Worm (Caenorhabditis elegans) whole organism, young adult: ENCODE results near the gene T02B11.6.

Experiments
- K12H6.12 ChIP-seq: fragments of 200-800 bp; sonication (Bioruptor generic); optimal IDR thresholded peaks from 2 replicates; lab custom pipeline; 2018; ENCODE audit warnings: mild to moderate bottlenecking, missing genetic modification characterization, missing compliant biosample characterization
- ZK185.1 ChIP-seq: sonication (generic microtip); optimal IDR thresholded peaks from 2 replicates; lab custom pipeline; 2016; ENCODE audit warnings: mild to moderate bottlenecking, missing genetic modification characterization, missing compliant biosample characterization; ENCODE audit not compliant: poor library complexity, severe bottlenecking
- hrde-1 ChIP-seq: sonication (generic microtip); optimal IDR thresholded peaks from 2 replicates; lab custom pipeline; 2016; ENCODE audit warnings: missing genetic modification characterization, mild to moderate bottlenecking, missing compliant biosample characterization, moderate library complexity, missing genotype, missing genetic modification reagents, borderline replicate concordance
- rec-8 ChIP-seq, 2 experiments: sonication (generic microtip); optimal IDR thresholded peaks; 2 replicates each; lab custom pipeline; 2016; ENCODE audit warnings: mild to moderate bottlenecking in 2 of 2, missing genetic modification characterization in 2 of 2, missing genetic modification reagents in 2 of 2, missing genotype in 2 of 2, missing biosample characterization in 1 of 2, missing compliant biosample characterization in 1 of 2, moderate library complexity in 1 of 2
- snpc-4 ChIP-seq, 5 experiments: fragments of 150-350 bp in 1 of 5; sonication (generic microtip) in 4 of 5; optimal IDR thresholded peaks; 2 replicates each; lab custom pipeline; 2014 to 2018; ENCODE audit warnings: missing genetic modification characterization in 5 of 5, missing biosample characterization in 3 of 5, antibody characterized with exemption in 2 of 5, mild to moderate bottlenecking in 2 of 5, missing compliant biosample characterization in 2 of 5, missing genotype in 2 of 5, moderate library complexity in 2 of 5, missing genetic modification reagents in 1 of 5
- ztf-18 ChIP-seq: sonication (generic microtip); optimal IDR thresholded peaks from 2 replicates; lab custom pipeline; 2016; ENCODE audit warnings: missing genotype, mild to moderate bottlenecking, missing genetic modification characterization, missing compliant biosample characterization

DNA sequence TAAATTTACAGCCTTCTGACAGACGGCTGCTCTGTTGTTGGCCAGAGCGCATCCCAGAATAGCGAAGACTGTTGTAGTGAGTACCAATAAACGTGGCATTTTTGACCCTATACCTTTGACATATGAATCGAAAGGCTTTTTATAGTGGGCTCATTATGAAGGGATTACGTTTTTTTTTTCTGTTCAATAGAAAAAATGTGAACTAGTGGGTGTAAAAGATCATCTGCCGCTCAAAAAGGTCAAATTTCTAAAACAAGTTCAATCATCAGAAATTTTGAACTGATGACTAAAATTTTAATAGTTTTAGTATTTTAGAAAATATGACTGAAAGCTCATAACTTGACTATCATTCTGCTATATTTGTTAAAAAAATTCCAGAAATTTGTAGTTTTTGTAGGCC lies 34.1 kb downstream of the T02B11.6 start, which contains the start of gene K09C6.9:
- no peak for TF ChIP-seq snpc-4 (GFP tag; optimal IDR thresholded peaks at IDR 0.05; lab: Kevin White, UChicago)
- TF ChIP-seq snpc-4 (tag; optimal IDR thresholded peaks at IDR 0.05; lab: Kevin White, UChicago): no peak
- TF ChIP-seq hrde-1: no peak
- no peak for TF ChIP-seq rec-8 (tag; optimal IDR thresholded peaks at IDR 0.05; lab: Kevin White, UChicago)
- TF ChIP-seq ztf-18 (tag; lab: Kevin White, UChicago): no peak
- no peak for TF ChIP-seq K12H6.12
- no peak for TF ChIP-seq ZK185.1 (tag; lab: Kevin White, UChicago)
